Worm (Caenorhabditis elegans) whole organism, L4 larva: Measurements from ENCODE around the gene C32D5.12.

Experiments
- attf-4 ChIP-seq: sonication (generic microtip); optimal IDR thresholded peaks from 3 replicates; lab custom pipeline; 2017; ENCODE audit warnings: missing biosample characterization, missing genetic modification characterization
- lsy-2 ChIP-seq, 2 experiments: fragments of 150-350 bp in 1 of 2; sonication (generic microtip) in 1 of 2; optimal IDR thresholded peaks; 2 replicates each; lab custom pipeline; 2014 to 2017; ENCODE audit warnings: missing biosample characterization in 2 of 2, missing genetic modification characterization in 2 of 2
- nhr-76 ChIP-seq: fragments of 150-350 bp; optimal IDR thresholded peaks from 2 replicates; lab custom pipeline; 2014; ENCODE audit warnings: missing biosample characterization, missing genetic modification characterization
- skn-1 ChIP-seq: fragments of 150-350 bp; optimal IDR thresholded peaks from 2 replicates; lab custom pipeline; 2014; ENCODE audit warnings: missing biosample characterization, missing genetic modification characterization

- TF ChIP-seq attf-4 (tag; lab: Kevin White, UChicago): no peak
- TF ChIP-seq lsy-2 (tag; optimal IDR thresholded peaks at IDR 0.05; lab: Kevin White, UChicago): peak; percentile 70 to 72
- TF ChIP-seq skn-1 (tag; lab: Kevin White, UChicago): no peak
- TF ChIP-seq nhr-76 (tag; lab: Kevin White, UChicago): peak; percentile 19
These were observed 12.2 kb downstream of the C32D5.12 start for ce11 chrII:6346551-6347079.
